Worm (Caenorhabditis elegans) whole organism, early embryonic: ENCODE results near the gene srz-18.

Experiments used
- B0310.2 ChIP-seq: sonication (generic microtip); optimal IDR thresholded peaks from 2 replicates; lab custom pipeline; 2016; ENCODE audit warnings: mild to moderate bottlenecking, missing genetic modification characterization, missing compliant biosample characterization
- F13C5.2 ChIP-seq: sonication (generic microtip); optimal IDR thresholded peaks from 2 replicates; lab custom pipeline; 2017; ENCODE audit warnings: mild to moderate bottlenecking, missing genetic modification characterization, inconsistent platforms, missing compliant biosample characterization
- aly-1 ChIP-seq: sonication (generic microtip); optimal IDR thresholded peaks from 2 replicates; lab custom pipeline; 2016; ENCODE audit warnings: missing genetic modification characterization, missing compliant biosample characterization
- ama-1 ChIP-seq: fragments of 150-350 bp; optimal IDR thresholded peaks from 2 replicates; lab custom pipeline; 2014
- ceh-13 ChIP-seq: fragments of 200-800 bp; sonication (Bioruptor generic); optimal IDR thresholded peaks from 2 replicates; lab custom pipeline; 2018; ENCODE audit warnings: mild to moderate bottlenecking, missing genetic modification characterization, missing compliant biosample characterization
- ceh-36 ChIP-seq: sonication (generic microtip); optimal IDR thresholded peaks from 2 replicates; lab custom pipeline; 2016; ENCODE audit warnings: missing genetic modification characterization, inconsistent platforms, missing compliant biosample characterization
- ets-7 ChIP-seq: sonication (generic microtip); optimal IDR thresholded peaks from 2 replicates; lab custom pipeline; 2016; ENCODE audit warnings: missing genotype, missing genetic modification characterization, missing compliant biosample characterization
- flt-1 ChIP-seq: fragments of 200-800 bp; sonication (Bioruptor generic); IDR thresholded peaks from 2 replicates; pipeline ENCODE4 v1.3.6; 2022; ENCODE audit warnings: missing genetic modification characterization, missing compliant biosample characterization
- hmbx-1 ChIP-seq: sonication (generic microtip); optimal IDR thresholded peaks from 2 replicates; lab custom pipeline; 2016; ENCODE audit warnings: mild to moderate bottlenecking, missing genetic modification characterization, missing compliant biosample characterization
- hmg-4 ChIP-seq: fragments of 200-800 bp; sonication (Bioruptor generic); optimal IDR thresholded peaks from 2 replicates; lab custom pipeline; 2018; ENCODE audit warnings: mild to moderate bottlenecking, missing genetic modification characterization, missing compliant biosample characterization
- hnd-1 ChIP-seq: sonication (generic microtip); optimal IDR thresholded peaks from 2 replicates; lab custom pipeline; 2016; ENCODE audit warnings: missing genetic modification characterization, missing compliant biosample characterization
- pes-1 ChIP-seq: fragments of 200-800 bp; sonication (Bioruptor generic); IDR thresholded peaks from 2 replicates; pipeline ENCODE4 v1.3.6; 2022; ENCODE audit warnings: missing genetic modification reagents, missing genetic modification characterization, missing compliant biosample characterization
- scrt-1 ChIP-seq: fragments of 200-800 bp; sonication (Bioruptor generic); IDR thresholded peaks from 2 replicates; pipeline ENCODE4 v1.3.6; 2022; ENCODE audit warnings: missing genetic modification characterization, missing compliant biosample characterization
- sea-1 ChIP-seq: fragments of 200-800 bp; sonication (Bioruptor generic); conservative IDR thresholded peaks from 2 replicates; pipeline ENCODE4 v1.3.6; 2022; ENCODE audit warnings: missing genetic modification characterization, missing compliant biosample characterization
- tbx-11 ChIP-seq: fragments of 200-800 bp; sonication (Bioruptor generic); IDR thresholded peaks from 2 replicates; pipeline ENCODE4 v1.3.6; 2022; ENCODE audit warnings: missing genetic modification characterization, missing compliant biosample characterization
- tbx-37 ChIP-seq: fragments of 200-800 bp; sonication (Bioruptor generic); conservative IDR thresholded peaks from 2 replicates; pipeline ENCODE4 v1.3.6; 2022; ENCODE audit warnings: missing genetic modification reagents, missing genetic modification characterization, missing compliant biosample characterization
- tra-4 ChIP-seq: sonication (generic microtip); optimal IDR thresholded peaks from 2 replicates; lab custom pipeline; 2017; ENCODE audit warnings: missing genetic modification characterization, missing compliant biosample characterization

The srz-18 gene

DNA sequence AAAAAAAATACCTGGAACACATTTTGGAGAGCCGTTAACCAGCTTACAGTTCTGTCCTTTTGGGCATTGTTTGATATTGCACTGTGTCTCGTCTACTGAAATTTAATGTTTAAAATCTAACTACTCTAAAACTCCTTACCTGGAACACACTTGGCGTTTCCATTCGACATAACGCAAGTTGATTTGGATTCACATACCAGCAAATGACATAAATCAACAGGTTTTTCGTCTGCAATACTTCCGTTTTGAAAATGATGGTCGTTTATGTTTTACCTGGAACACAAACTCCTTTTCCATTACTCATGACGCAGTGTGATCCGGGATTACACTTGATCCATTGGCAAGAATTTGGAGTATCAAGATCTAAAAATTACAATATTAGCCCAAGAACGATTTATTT, 1.3 kb upstream of the srz-18 start:
- TF ChIP-seq aly-1 (tag; lab: Kevin White, UChicago) (no peak), ets-7 (tag; lab: Kevin White, UChicago) (no peak), flt-1 (GFP tag; lab: Robert Waterston, UW) (no peak), F13C5.2 (no peak), scrt-1 (GFP tag; lab: Robert Waterston, UW) (no peak), sea-1 (no peak), ceh-13 (no peak), tbx-37 (GFP tag; lab: Robert Waterston, UW) (no peak), tbx-11 (GFP tag; lab: Robert Waterston, UW) (no peak), ama-1 (lab: Kevin White, UChicago) (no peak), hmg-4 (GFP tag; lab: Kevin White, UChicago) (no peak), tra-4 (no peak), hmbx-1 (tag; lab: Kevin White, UChicago) (no peak), ceh-36 (tag; lab: Kevin White, UChicago) (no peak)

DNA sequence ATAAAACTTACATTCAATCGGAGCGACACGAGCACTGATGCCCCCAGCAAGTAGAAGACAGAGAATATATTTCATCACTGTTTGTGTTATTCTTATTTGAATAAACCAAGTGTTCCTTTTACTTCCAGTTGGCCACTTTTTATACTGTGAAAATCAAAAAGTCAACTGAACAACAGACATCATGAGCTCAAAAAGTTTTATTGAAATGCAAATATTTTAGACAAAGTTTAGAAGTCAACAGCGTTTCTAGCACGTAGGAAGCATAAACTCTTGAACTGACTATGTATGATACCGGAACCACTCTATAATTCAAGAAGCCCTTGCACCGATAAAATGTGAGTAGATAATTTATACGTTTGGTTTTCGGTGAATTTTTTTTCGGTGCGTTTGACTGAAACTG, 4.7 kb downstream of the srz-18 start, which contains the start of gene F46B3.14:
Gene F46B3.14 (minus strand): TSS at position 101 of the 400 bp plus-strand sequence.
- TF ChIP-seq tbx-37 (GFP tag; lab: Robert Waterston, UW) (no peak), ceh-36 (tag; lab: Kevin White, UChicago) (no peak), aly-1 (tag; lab: Kevin White, UChicago) (no peak), ama-1 (lab: Kevin White, UChicago) (no peak)

DNA sequence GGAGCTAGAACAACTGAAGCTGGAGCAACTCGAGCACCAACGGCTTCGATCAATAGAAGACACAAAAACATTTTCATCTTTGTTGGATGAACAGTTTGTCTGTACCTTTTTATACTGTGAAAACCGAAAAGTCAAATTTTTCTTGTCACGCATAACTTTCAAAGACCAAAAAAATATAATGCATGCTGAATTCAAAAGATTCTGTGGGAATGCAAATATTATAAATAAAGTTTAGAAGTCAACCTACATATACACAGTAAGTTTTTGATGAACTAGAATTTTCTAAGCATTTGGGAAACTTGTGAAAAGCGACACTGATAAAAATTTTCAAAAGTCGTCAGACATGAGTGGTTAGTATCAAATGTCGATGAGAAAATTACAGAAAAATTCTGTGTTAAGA, 7.1 kb downstream of the srz-18 start, which contains the start of gene F46B3.15:
Gene F46B3.15 (minus strand): TSS at position 101 of the 400 bp plus-strand sequence.
- TF ChIP-seq ceh-36 (tag; lab: Kevin White, UChicago) (no peak), scrt-1 (GFP tag; lab: Robert Waterston, UW) (no peak), B0310.2 (tag; lab: Kevin White, UChicago) (no peak), ets-7 (tag; lab: Kevin White, UChicago) (no peak), aly-1 (tag; lab: Kevin White, UChicago) (no peak), ceh-13 (no peak), hmg-4 (GFP tag; lab: Kevin White, UChicago) (no peak), tbx-37 (GFP tag; lab: Robert Waterston, UW) (no peak)

DNA sequence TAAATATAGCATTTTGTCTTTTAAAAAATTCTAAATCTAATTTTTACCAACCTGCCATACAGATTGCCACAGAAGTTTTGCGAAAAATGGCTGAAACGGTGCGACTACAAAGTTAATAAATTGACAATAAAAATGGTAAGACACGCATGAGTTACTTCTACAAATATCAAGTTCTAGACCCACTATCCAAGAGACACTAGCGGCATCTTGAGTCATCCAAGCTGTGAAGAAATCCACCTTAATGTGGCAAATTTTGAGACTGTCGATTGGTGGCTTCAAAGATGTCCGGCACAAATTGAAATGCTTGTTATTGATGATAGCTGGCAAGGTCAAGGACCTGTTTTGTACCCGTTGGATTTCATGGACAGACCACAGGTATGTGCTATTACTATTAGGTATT, 7.8 kb downstream of the srz-18 start, which contains the start of gene F46B3.16:
Gene F46B3.16 (plus strand): TSS at position 301 of the 400 bp plus-strand sequence.
- TF ChIP-seq sea-1 (no peak), F13C5.2 (no peak), tbx-11 (GFP tag; lab: Robert Waterston, UW) (no peak), tbx-37 (GFP tag; lab: Robert Waterston, UW) (no peak), B0310.2 (tag; lab: Kevin White, UChicago) (no peak), ceh-36 (tag; lab: Kevin White, UChicago) (no peak), ama-1 (lab: Kevin White, UChicago) (no peak), pes-1 (GFP tag; lab: Robert Waterston, UW) (no peak), hmg-4 (GFP tag; lab: Kevin White, UChicago) (no peak), aly-1 (tag; lab: Kevin White, UChicago) (no peak), ceh-13 (no peak), scrt-1 (GFP tag; lab: Robert Waterston, UW) (no peak), hmbx-1 (tag; lab: Kevin White, UChicago) (no peak), hnd-1 (tag; lab: Kevin White, UChicago) (no peak)

DNA sequence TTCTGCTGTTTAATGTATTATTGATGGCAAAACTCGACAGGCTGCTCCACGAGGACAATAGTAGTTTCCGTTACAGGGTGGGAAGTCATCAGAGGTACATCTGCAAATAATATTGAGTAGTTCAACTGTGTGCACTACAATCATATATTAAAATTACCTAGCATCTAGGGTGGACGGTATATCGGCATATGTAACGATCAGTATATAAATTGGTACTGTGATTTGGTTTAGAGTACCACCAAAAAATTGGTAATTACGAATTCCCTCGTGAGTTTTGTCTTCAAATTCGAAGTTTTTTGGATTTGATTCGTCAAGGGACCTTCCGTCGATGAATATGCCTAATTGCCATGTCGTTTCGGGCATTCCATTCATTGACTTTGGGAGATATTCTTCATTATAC, 10.3 kb downstream of the srz-18 start, which contains the start of gene ttr-13:
Gene ttr-13 (minus strand): TSS at position 101 of the 400 bp plus-strand sequence.
- TF ChIP-seq tbx-11 (GFP tag; lab: Robert Waterston, UW): no peak
- no peak for TF ChIP-seq tra-4
- TF ChIP-seq tbx-37 (GFP tag; lab: Robert Waterston, UW): no peak
- no peak for TF ChIP-seq ceh-36 (tag; lab: Kevin White, UChicago)
- no peak for TF ChIP-seq sea-1
- no peak for TF ChIP-seq scrt-1 (GFP tag; lab: Robert Waterston, UW)
- TF ChIP-seq hnd-1 (tag; lab: Kevin White, UChicago): no peak
- TF ChIP-seq ets-7 (tag; lab: Kevin White, UChicago): no peak
- no peak for TF ChIP-seq ceh-13
- TF ChIP-seq pes-1 (GFP tag; lab: Robert Waterston, UW): no peak
- TF ChIP-seq B0310.2 (tag; lab: Kevin White, UChicago): no peak
- no peak for TF ChIP-seq F13C5.2
- TF ChIP-seq aly-1 (tag; lab: Kevin White, UChicago): no peak
- no peak for TF ChIP-seq flt-1 (GFP tag; lab: Robert Waterston, UW)

DNA sequence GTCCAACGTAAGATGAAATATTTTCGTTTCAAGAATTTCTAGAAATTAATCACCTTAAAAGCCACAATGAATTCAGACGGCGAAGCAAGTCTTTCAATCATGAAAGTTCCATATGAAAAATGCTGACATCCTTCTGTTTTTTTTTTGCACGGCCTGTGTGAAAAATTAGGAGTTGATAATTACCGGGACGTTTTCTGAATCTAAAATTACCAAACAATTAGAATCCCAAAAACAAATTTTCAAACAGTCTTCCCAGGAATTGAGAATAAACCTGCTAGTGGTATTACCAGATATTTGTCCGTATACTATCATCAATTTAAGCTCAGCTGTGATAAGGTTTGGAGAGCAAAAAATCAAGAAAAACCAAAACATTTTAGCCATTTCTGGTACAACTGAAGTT, 11.8 kb downstream of the srz-18 start, which contains the start of gene Y44A6B.3:
Gene Y44A6B.3 (minus strand): TSS at position 101 of the 400 bp plus-strand sequence.
- TF ChIP-seq pes-1 (GFP tag; lab: Robert Waterston, UW): no peak
- TF ChIP-seq hmg-4 (GFP tag; lab: Kevin White, UChicago): no peak
- TF ChIP-seq tbx-37 (GFP tag; lab: Robert Waterston, UW): no peak
- no peak for TF ChIP-seq tbx-11 (GFP tag; lab: Robert Waterston, UW)
- no peak for TF ChIP-seq ets-7 (tag; lab: Kevin White, UChicago)
- TF ChIP-seq sea-1: no peak
- TF ChIP-seq F13C5.2: no peak
- no peak for TF ChIP-seq hmbx-1 (tag; lab: Kevin White, UChicago)
- TF ChIP-seq ceh-36 (tag; lab: Kevin White, UChicago): no peak
- no peak for TF ChIP-seq tra-4
- TF ChIP-seq scrt-1 (GFP tag; lab: Robert Waterston, UW): no peak
- no peak for TF ChIP-seq aly-1 (tag; lab: Kevin White, UChicago)
- TF ChIP-seq hnd-1 (tag; lab: Kevin White, UChicago): no peak
- TF ChIP-seq B0310.2 (tag; lab: Kevin White, UChicago): no peak
- no peak for TF ChIP-seq ceh-13
- no peak for TF ChIP-seq ama-1 (lab: Kevin White, UChicago)
- no peak for TF ChIP-seq flt-1 (GFP tag; lab: Robert Waterston, UW)

DNA sequence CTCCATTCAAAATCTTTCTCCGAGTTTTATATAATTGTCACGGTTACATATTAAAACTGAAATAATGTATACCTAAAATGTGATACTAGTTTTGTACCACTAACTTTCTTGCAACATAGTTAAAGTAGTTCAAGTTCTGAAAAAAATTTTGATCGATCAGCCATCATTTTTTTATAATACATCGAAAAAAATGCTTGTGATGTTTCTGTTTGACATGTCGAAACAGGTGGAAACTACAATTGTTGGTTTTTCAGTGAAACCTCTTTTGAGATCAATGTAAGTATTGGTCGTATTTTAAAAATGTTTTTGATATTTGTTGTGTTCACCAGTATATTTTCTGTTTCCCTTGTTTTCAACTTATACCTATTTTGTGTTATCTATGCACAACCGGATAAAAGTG, 12.8 kb downstream of the srz-18 start, which contains the start of gene srxa-14:
Gene srxa-14 (plus strand): TSS at position 301 of the 400 bp plus-strand sequence.
- no peak for TF ChIP-seq ceh-13
- TF ChIP-seq F13C5.2: no peak
- TF ChIP-seq hmg-4 (GFP tag; lab: Kevin White, UChicago): no peak
- no peak for TF ChIP-seq tbx-11 (GFP tag; lab: Robert Waterston, UW)
- no peak for TF ChIP-seq ceh-36 (tag; lab: Kevin White, UChicago)
- no peak for TF ChIP-seq hmbx-1 (tag; lab: Kevin White, UChicago)
- no peak for TF ChIP-seq B0310.2 (tag; lab: Kevin White, UChicago)
- no peak for TF ChIP-seq flt-1 (GFP tag; lab: Robert Waterston, UW)
- TF ChIP-seq tra-4: no peak
- no peak for TF ChIP-seq scrt-1 (GFP tag; lab: Robert Waterston, UW)
- no peak for TF ChIP-seq ama-1 (lab: Kevin White, UChicago)
- TF ChIP-seq ets-7 (tag; lab: Kevin White, UChicago): no peak
- no peak for TF ChIP-seq aly-1 (tag; lab: Kevin White, UChicago)
- TF ChIP-seq pes-1 (GFP tag; lab: Robert Waterston, UW): no peak
- no peak for TF ChIP-seq hnd-1 (tag; lab: Kevin White, UChicago)
- no peak for TF ChIP-seq tbx-37 (GFP tag; lab: Robert Waterston, UW)
- no peak for TF ChIP-seq sea-1
